Worm (Caenorhabditis elegans) whole organism, L3 larva: ENCODE measurements around the gene F55A11.6.

Experiments used
- R02D3.7 ChIP-seq: fragments of 150-350 bp; optimal IDR thresholded peaks from 2 replicates; lab custom pipeline; 2014; ENCODE audit warnings: missing biosample characterization, missing genetic modification characterization
- ZK546.5 ChIP-seq: sonication (generic microtip); optimal IDR thresholded peaks from 2 replicates; lab custom pipeline; 2017; ENCODE audit warnings: missing biosample characterization, missing genetic modification characterization
- aly-2 ChIP-seq: fragments of 150-350 bp; optimal IDR thresholded peaks from 2 replicates; lab custom pipeline; 2014; ENCODE audit warnings: missing biosample characterization, missing genetic modification characterization
- ama-1 ChIP-seq: fragments of 150-350 bp; optimal IDR thresholded peaks from 2 replicates; lab custom pipeline; 2018
- ceh-16 ChIP-seq: sonication (generic microtip); optimal IDR thresholded peaks from 2 replicates; lab custom pipeline; 2017; ENCODE audit warnings: missing biosample characterization, missing genetic modification characterization
- ceh-28 ChIP-seq: fragments of 150-350 bp; optimal IDR thresholded peaks from 2 replicates; lab custom pipeline; 2014; ENCODE audit warnings: missing biosample characterization, missing genetic modification reagents, missing genetic modification characterization
- ceh-82 ChIP-seq: fragments of 150-350 bp; optimal IDR thresholded peaks from 2 replicates; lab custom pipeline; 2014; ENCODE audit warnings: missing biosample characterization, missing genetic modification characterization
- ceh-9 ChIP-seq: sonication (generic microtip); optimal IDR thresholded peaks from 2 replicates; lab custom pipeline; 2018; ENCODE audit warnings: missing biosample characterization, missing genetic modification characterization
- daf-12 ChIP-seq: fragments of 150-350 bp; optimal IDR thresholded peaks from 2 replicates; lab custom pipeline; 2014; ENCODE audit warnings: missing biosample characterization, missing genetic modification reagents, missing genetic modification characterization
- egl-27 ChIP-seq: sonication (generic microtip); optimal IDR thresholded peaks from 4 replicates; lab custom pipeline; 2017; ENCODE audit warnings: missing biosample characterization, missing genetic modification reagents, missing genetic modification characterization
- egl-5 ChIP-seq: fragments of 150-350 bp; optimal IDR thresholded peaks from 2 replicates; lab custom pipeline; 2017; ENCODE audit warnings: missing biosample characterization, missing genetic modification reagents, missing genetic modification characterization, inconsistent platforms
- elt-1 ChIP-seq: fragments of 150-350 bp; optimal IDR thresholded peaks from 2 replicates; lab custom pipeline; 2014; ENCODE audit warnings: missing biosample characterization, missing genetic modification characterization
- elt-2 ChIP-seq: sonication (generic microtip); optimal IDR thresholded peaks from 2 replicates; lab custom pipeline; 2016; ENCODE audit warnings: missing genetic modification reagents, mild to moderate bottlenecking, missing genetic modification characterization, missing compliant biosample characterization
- elt-3 ChIP-seq, 3 experiments: fragments of 150-350 bp in 1 of 3; sonication (generic microtip) in 2 of 3; optimal IDR thresholded peaks; 2 replicates in 2 of 3; 4 replicates in 1 of 3; lab custom pipeline; 2014 to 2017; ENCODE audit warnings: missing biosample characterization in 3 of 3, missing genetic modification characterization in 3 of 3
- eor-1 ChIP-seq, 2 experiments: fragments of 150-350 bp; optimal IDR thresholded peaks; 2 replicates each; lab custom pipeline; 2014 to 2018; ENCODE audit warnings: missing biosample characterization in 2 of 2, missing genetic modification characterization in 2 of 2
- fkh-10 ChIP-seq: sonication (generic microtip); optimal IDR thresholded peaks from 2 replicates; lab custom pipeline; 2017; ENCODE audit warnings: missing biosample characterization, missing genetic modification reagents, missing genetic modification characterization
- fos-1 ChIP-seq: fragments of 150-350 bp; optimal IDR thresholded peaks from 2 replicates; lab custom pipeline; 2014; ENCODE audit warnings: missing biosample characterization, missing genetic modification characterization
- hmg-11 ChIP-seq: sonication (generic microtip); optimal IDR thresholded peaks from 2 replicates; lab custom pipeline; 2016; ENCODE audit warnings: missing genetic modification characterization, missing compliant biosample characterization
- jun-1 ChIP-seq: fragments of 150-350 bp; optimal IDR thresholded peaks from 2 replicates; lab custom pipeline; 2014; ENCODE audit warnings: missing biosample characterization, missing genetic modification reagents, missing genetic modification characterization
- lin-39 ChIP-seq: fragments of 150-350 bp; optimal IDR thresholded peaks from 2 replicates; lab custom pipeline; 2018; ENCODE audit warnings: missing biosample characterization, missing genetic modification reagents, missing genetic modification characterization
- lsy-12 ChIP-seq: sonication (generic microtip); optimal IDR thresholded peaks from 2 replicates; lab custom pipeline; 2016; ENCODE audit warnings: mild to moderate bottlenecking, missing genetic modification characterization, missing compliant biosample characterization
- mml-1 ChIP-seq: fragments of 150-350 bp; sonication (generic microtip); optimal IDR thresholded peaks from 3 replicates; lab custom pipeline; 2014; ENCODE audit warnings: missing biosample characterization, missing genetic modification characterization
- nfya-1 ChIP-seq: sonication (generic microtip); optimal IDR thresholded peaks from 2 replicates; lab custom pipeline; 2017; ENCODE audit warnings: missing genetic modification characterization, mild to moderate bottlenecking, missing compliant biosample characterization, antibody characterized with exemption, moderate library complexity; ENCODE audit not compliant: insufficient read depth
- nhr-12 ChIP-seq: fragments of 150-350 bp; optimal IDR thresholded peaks from 2 replicates; lab custom pipeline; 2014; ENCODE audit warnings: missing biosample characterization, missing genetic modification characterization
- nhr-23 ChIP-seq: fragments of 150-350 bp; optimal IDR thresholded peaks from 2 replicates; lab custom pipeline; 2014; ENCODE audit warnings: missing biosample characterization, missing genetic modification reagents, missing genetic modification characterization
- nhr-237 ChIP-seq: fragments of 150-350 bp; optimal IDR thresholded peaks from 2 replicates; lab custom pipeline; 2014; ENCODE audit warnings: missing biosample characterization, missing genetic modification characterization
- nhr-25 ChIP-seq: sonication (generic microtip); optimal IDR thresholded peaks from 2 replicates; lab custom pipeline; 2017; ENCODE audit warnings: missing biosample characterization, missing genetic modification characterization
- nhr-28 ChIP-seq: fragments of 150-350 bp; optimal IDR thresholded peaks from 2 replicates; lab custom pipeline; 2014; ENCODE audit warnings: missing biosample characterization, missing genetic modification characterization
- nhr-43 ChIP-seq: sonication (generic microtip); optimal IDR thresholded peaks from 2 replicates; lab custom pipeline; 2016; ENCODE audit warnings: mild to moderate bottlenecking, missing genetic modification characterization, missing compliant biosample characterization; ENCODE audit not compliant: poor library complexity, severe bottlenecking
- nhr-67 ChIP-seq: fragments of 150-350 bp; optimal IDR thresholded peaks from 2 replicates; lab custom pipeline; 2014; ENCODE audit warnings: missing biosample characterization, missing genetic modification characterization
- nhr-77 ChIP-seq: fragments of 150-350 bp; optimal IDR thresholded peaks from 2 replicates; lab custom pipeline; 2014; ENCODE audit warnings: missing biosample characterization, missing genetic modification characterization
- pha-4 ChIP-seq: fragments of 150-350 bp; optimal IDR thresholded peaks from 2 replicates; lab custom pipeline; 2014; ENCODE audit warnings: missing biosample characterization, missing genetic modification reagents, missing genetic modification characterization
- pqm-1 ChIP-seq: fragments of 150-350 bp; optimal IDR thresholded peaks from 2 replicates; lab custom pipeline; 2017; ENCODE audit warnings: missing biosample characterization, missing genetic modification characterization, inconsistent platforms
- sea-2 ChIP-seq: fragments of 150-350 bp; sonication (generic microtip); optimal IDR thresholded peaks from 4 replicates; lab custom pipeline; 2014; ENCODE audit warnings: missing biosample characterization, missing genetic modification reagents, missing genetic modification characterization
- skn-1 ChIP-seq: fragments of 150-350 bp; optimal IDR thresholded peaks from 2 replicates; lab custom pipeline; 2014; ENCODE audit warnings: missing biosample characterization, missing genetic modification characterization
- snpc-4 ChIP-seq: fragments of 150-350 bp; optimal IDR thresholded peaks from 2 replicates; lab custom pipeline; 2014; ENCODE audit warnings: missing biosample characterization, missing genetic modification characterization
- unc-39 ChIP-seq: sonication (generic microtip); optimal IDR thresholded peaks from 4 replicates; lab custom pipeline; 2017; ENCODE audit warnings: missing biosample characterization, missing genetic modification characterization
- unc-62 ChIP-seq: fragments of 150-350 bp; sonication (generic microtip); optimal IDR thresholded peaks from 4 replicates; lab custom pipeline; 2014; ENCODE audit warnings: missing biosample characterization, missing genetic modification reagents, missing genetic modification characterization
- ztf-11 ChIP-seq: fragments of 150-350 bp; optimal IDR thresholded peaks from 2 replicates; lab custom pipeline; 2014; ENCODE audit warnings: missing biosample characterization, missing genetic modification characterization
- ztf-4 ChIP-seq: fragments of 150-350 bp; optimal IDR thresholded peaks from 2 replicates; lab custom pipeline; 2014; ENCODE audit warnings: missing biosample characterization, missing genetic modification characterization

F55A11.6 gene

DNA sequence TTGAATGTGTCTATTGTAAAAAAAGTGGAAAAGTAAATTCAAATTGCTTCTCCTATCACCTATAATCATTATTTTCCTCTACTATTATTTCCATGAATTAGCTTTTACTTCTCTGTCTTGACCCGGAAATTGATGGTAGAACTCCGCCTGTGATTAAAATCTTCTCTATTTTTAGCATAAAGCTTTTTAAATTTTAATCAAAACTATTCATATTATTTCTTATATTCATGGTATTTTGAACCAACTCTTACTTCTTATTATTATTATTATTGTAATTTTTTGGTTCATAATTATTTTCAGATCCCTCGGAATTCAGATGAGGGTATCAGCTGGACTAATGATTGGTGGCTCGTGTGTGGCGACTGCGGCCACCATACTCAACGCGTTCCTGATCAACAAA, 9.6 kb upstream of the F55A11.6 start, which contains the start of gene sel-11:
sel-11 (plus strand) TSS at position 301 of the 400 bp plus-strand sequence.
- TF ChIP-seq elt-1 (tag; lab: Kevin White, UChicago) (no peak), lin-39 (tag; lab: Kevin White, UChicago) (no peak), nhr-23 (tag; lab: Kevin White, UChicago) (no peak)

DNA sequence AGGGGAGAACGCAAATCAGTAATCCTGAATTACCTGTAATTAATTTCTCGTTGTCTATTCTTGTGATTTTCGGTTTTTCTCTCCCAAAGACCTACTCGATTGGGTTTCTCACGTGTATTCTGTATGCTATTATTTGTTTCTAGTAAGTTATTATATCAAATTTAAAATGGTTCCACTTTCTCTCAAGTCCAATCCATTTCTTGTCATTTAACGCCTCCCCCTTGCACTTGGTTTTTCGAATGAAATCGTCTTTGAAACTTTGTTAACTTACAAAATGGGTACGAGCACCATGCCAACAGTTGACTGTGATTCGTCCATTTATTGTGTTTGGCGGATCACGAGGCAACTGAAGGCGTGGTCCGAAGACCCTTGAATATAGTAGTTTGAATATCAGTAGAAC, 7.0 kb upstream of the F55A11.6 start:
- no peak for TF ChIP-seq nhr-43 (tag; lab: Kevin White, UChicago)
- no peak for TF ChIP-seq ceh-28 (tag; lab: Kevin White, UChicago)

DNA sequence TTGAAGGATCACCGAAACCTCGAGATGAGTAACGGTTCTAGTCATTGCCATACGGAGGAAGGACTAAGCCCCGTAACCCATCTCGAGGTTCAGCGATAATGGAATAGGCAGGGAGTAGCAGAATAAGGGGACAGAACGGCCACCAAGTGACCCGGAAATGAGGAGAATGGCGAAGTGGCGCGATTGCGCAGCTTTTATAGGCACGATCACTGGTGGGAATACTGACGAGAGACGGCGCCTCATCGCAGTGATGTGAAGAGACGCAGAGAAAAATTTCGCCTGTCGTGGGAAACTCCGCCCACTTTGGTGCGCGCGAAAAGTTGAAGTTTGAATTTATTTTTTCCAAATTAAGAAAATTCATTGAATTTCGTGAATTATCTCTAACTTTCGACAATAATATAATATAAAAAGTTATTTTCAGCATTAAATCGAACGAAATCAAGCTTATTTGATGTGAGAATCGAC, 6.6 kb upstream of the F55A11.6 start, which contains the start of gene F55A11.4:
F55A11.4 (plus strand) TSS at position 415 of the 465 bp plus-strand sequence.
- no peak for TF ChIP-seq ceh-28 (tag; lab: Kevin White, UChicago)
- TF ChIP-seq unc-62 (GFP tag; lab: Kevin White, UChicago): no peak
- TF ChIP-seq nhr-67 (tag; lab: Kevin White, UChicago): no peak
- no peak for TF ChIP-seq mml-1 (tag; lab: Kevin White, UChicago)
- no peak for TF ChIP-seq jun-1 (tag; lab: Kevin White, UChicago)
- TF ChIP-seq ceh-82 (tag; lab: Kevin White, UChicago): no peak
- TF ChIP-seq pha-4 (tag; lab: Kevin White, UChicago): no peak
- no peak for TF ChIP-seq unc-39 (tag; lab: Kevin White, UChicago)
- TF ChIP-seq lsy-12: no peak
- no peak for TF ChIP-seq ama-1 (lab: Kevin White, UChicago)
- TF ChIP-seq ceh-16: no peak
- TF ChIP-seq sea-2 (GFP tag; lab: Kevin White, UChicago): no peak
- no peak for TF ChIP-seq fkh-10
- no peak for TF ChIP-seq ztf-4

DNA sequence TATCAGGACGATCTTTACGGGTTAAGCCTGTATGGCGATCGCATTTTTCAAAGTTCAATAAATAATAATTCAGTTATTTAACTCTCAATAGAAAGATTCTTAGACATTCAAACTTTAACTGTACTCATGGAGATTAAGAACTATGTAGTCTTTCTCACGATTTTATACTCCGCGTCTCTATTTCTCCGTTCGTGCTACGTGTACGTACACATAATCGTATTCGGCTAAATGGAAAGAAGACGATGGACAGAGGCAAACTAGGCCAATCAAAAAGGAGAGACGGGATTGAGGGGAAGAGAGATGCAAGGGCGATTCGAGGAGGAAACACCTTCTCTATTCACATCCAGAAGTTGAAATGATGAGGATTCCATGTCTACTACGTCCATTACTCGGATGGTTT, 3.2 kb upstream of the F55A11.6 start, which contains the start of gene bus-18:
bus-18 (plus strand) TSS at position 301 of the 400 bp plus-strand sequence.
- no peak for TF ChIP-seq egl-5 (tag; lab: Kevin White, UChicago)
- peak; percentile 47 for TF ChIP-seq nhr-23 (tag; lab: Kevin White, UChicago)
- no peak for TF ChIP-seq egl-27 (tag; lab: Kevin White, UChicago)
- TF ChIP-seq ama-1 (lab: Kevin White, UChicago): no peak
- no peak for TF ChIP-seq aly-2 (tag; lab: Kevin White, UChicago)

DNA sequence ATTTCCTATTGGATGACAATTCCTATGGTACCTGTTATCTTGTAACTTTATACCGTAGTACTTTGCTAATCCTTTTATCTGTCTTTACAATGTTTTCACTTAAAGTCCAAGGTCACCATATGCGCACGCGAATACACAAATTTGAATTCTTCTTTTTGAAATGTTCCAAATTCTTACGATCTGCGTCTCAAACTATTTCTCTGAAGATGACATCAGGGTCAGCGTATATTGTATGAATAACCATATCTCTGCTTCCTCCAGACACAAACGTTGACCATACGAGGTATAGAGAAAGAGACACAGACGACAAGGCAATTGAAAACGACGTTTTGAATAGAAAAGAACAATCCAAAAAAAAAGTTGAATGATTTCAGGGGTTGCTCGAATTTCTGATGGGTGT, 2.7 kb upstream of the F55A11.6 start:
- no peak for TF ChIP-seq egl-27 (tag; lab: Kevin White, UChicago)
- peak; percentile 44 for TF ChIP-seq nhr-25 (tag; lab: Kevin White, UChicago)
- peak; percentile 8 for TF ChIP-seq elt-2 (tag; lab: Kevin White, UChicago)
- TF ChIP-seq nhr-23 (tag; lab: Kevin White, UChicago): peak; percentile 62
- TF ChIP-seq nhr-28 (tag; lab: Kevin White, UChicago): no peak
- no peak for TF ChIP-seq daf-12 (tag; lab: Kevin White, UChicago)

DNA sequence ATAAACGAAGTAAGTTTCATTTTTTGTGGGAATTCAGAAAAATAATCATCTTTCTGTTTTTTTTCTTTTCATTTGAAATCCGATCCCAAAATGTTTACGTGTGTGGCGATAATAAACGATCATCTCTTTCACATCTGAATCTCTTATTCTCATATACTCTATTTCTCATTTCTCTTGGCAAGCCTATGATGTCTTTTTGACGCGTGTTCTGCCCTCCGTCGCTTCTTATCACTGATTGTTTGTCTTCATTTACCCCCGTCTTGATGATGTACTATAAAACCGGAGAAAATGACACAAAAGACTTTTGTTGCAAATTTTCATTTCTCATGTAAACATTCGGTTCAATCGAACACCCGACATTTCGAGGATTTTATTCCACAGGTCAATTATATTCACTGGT, 1.2 kb downstream of the F55A11.6 start:
- no peak for TF ChIP-seq nhr-67 (tag; lab: Kevin White, UChicago)
- no peak for TF ChIP-seq lin-39 (tag; lab: Kevin White, UChicago)
- no peak for TF ChIP-seq nhr-28 (tag; lab: Kevin White, UChicago)
- no peak for TF ChIP-seq nhr-77
- no peak for TF ChIP-seq lsy-12
- no peak for TF ChIP-seq hmg-11 (tag; lab: Kevin White, UChicago)
- no peak for TF ChIP-seq ama-1 (lab: Kevin White, UChicago)
- no peak for TF ChIP-seq jun-1 (tag; lab: Kevin White, UChicago)
- no peak for TF ChIP-seq snpc-4 (tag; lab: Kevin White, UChicago)
- no peak for TF ChIP-seq nhr-237 (tag; lab: Kevin White, UChicago)
- no peak for TF ChIP-seq ceh-82 (tag; lab: Kevin White, UChicago)
- TF ChIP-seq pqm-1: peak; percentile 13
- TF ChIP-seq unc-62 (GFP tag; lab: Kevin White, UChicago): no peak
- TF ChIP-seq nfya-1 (tag; lab: Kevin White, UChicago): peak; percentile 19
- TF ChIP-seq ztf-11 (tag; lab: Kevin White, UChicago): no peak
- peak in 1 of 3 experiments; percentile 42 for TF ChIP-seq elt-3 (tag; optimal IDR thresholded peaks at IDR 0.05; lab: Kevin White, UChicago)
- peak; percentile 6 for TF ChIP-seq pha-4 (tag; lab: Kevin White, UChicago)
- TF ChIP-seq fos-1 (tag; lab: Kevin White, UChicago): no peak
- no peak for TF ChIP-seq ZK546.5
- TF ChIP-seq ztf-4: no peak
- no peak for TF ChIP-seq sea-2 (GFP tag; lab: Kevin White, UChicago)
- TF ChIP-seq ceh-16: no peak
- TF ChIP-seq ceh-9 (tag; lab: Kevin White, UChicago): no peak
- no peak for TF ChIP-seq skn-1 (tag; lab: Kevin White, UChicago)
- TF ChIP-seq eor-1 (tag; optimal IDR thresholded peaks at IDR 0.05; lab: Kevin White, UChicago): no peak
- TF ChIP-seq egl-27 (tag; lab: Kevin White, UChicago): no peak
- TF ChIP-seq R02D3.7: no peak
- TF ChIP-seq fkh-10: no peak
- TF ChIP-seq nhr-12 (tag; lab: Kevin White, UChicago): no peak
- TF ChIP-seq unc-39 (tag; lab: Kevin White, UChicago): no peak
- no peak for TF ChIP-seq aly-2 (tag; lab: Kevin White, UChicago)
- no peak for TF ChIP-seq nhr-23 (tag; lab: Kevin White, UChicago)
